Fruit fly (Drosophila melanogaster) whole organism, embryonic: ENCODE data around the gene Mocs1.

Experiments used
- B-H2 ChIP-seq: fragments of 200-800 bp; sonication (Bioruptor generic); optimal IDR thresholded peaks from 2 replicates; lab custom pipeline; 2018; ENCODE audit warnings: missing biosample characterization, mild to moderate bottlenecking, missing genetic modification characterization
- BtbVII ChIP-seq: fragments of 200-800 bp; sonication (Bioruptor generic); optimal IDR thresholded peaks from 3 replicates; lab custom pipeline; 2017; ENCODE audit warnings: missing biosample characterization, mild to moderate bottlenecking, missing genetic modification characterization
- CG13424 ChIP-seq: fragments of 200-800 bp; sonication (Bioruptor generic); optimal IDR thresholded peaks from 2 replicates; lab custom pipeline; 2019; ENCODE audit warnings: missing biosample characterization, mild to moderate bottlenecking, missing genetic modification characterization, moderate library complexity
- CG13624 ChIP-seq: fragments of 200-800 bp; sonication (Bioruptor generic); optimal IDR thresholded peaks from 2 replicates; lab custom pipeline; 2016; ENCODE audit warnings: missing biosample characterization, missing genetic modification characterization
- CG14667 ChIP-seq: fragments of 200-800 bp; sonication (Bioruptor generic); IDR thresholded peaks from 2 replicates; pipeline ENCODE4 v1.3.6; 2022; ENCODE audit warnings: missing biosample characterization, missing genetic modification characterization
- CG15011 ChIP-seq: fragments of 200-800 bp; sonication (Bioruptor generic); optimal IDR thresholded peaks from 3 replicates; lab custom pipeline; 2018; ENCODE audit warnings: missing biosample characterization, mild to moderate bottlenecking, missing genetic modification characterization
- CG15479 ChIP-seq: fragments of 200-800 bp; sonication (Bioruptor generic); optimal IDR thresholded peaks from 3 replicates; lab custom pipeline; 2019; ENCODE audit warnings: missing biosample characterization, mild to moderate bottlenecking, missing genetic modification characterization, moderate library complexity
- CG17328 ChIP-seq: fragments of 200-800 bp; sonication (Bioruptor generic); IDR thresholded peaks from 2 replicates; pipeline ENCODE4 v1.3.6; 2022; ENCODE audit warnings: missing biosample characterization, missing genetic modification characterization
- CG18262 ChIP-seq: fragments of 200-800 bp; optimal IDR thresholded peaks from 3 replicates; lab custom pipeline; 2019; ENCODE audit warnings: missing biosample characterization, mild to moderate bottlenecking, missing genetic modification characterization, moderate library complexity
- CG2120 ChIP-seq: fragments of 200-800 bp; sonication (Bioruptor generic); optimal IDR thresholded peaks from 3 replicates; lab custom pipeline; 2016; ENCODE audit warnings: missing biosample characterization, missing genetic modification characterization
- CG31224 ChIP-seq: fragments of 200-800 bp; sonication (Bioruptor generic); IDR thresholded peaks from 2 replicates; pipeline ENCODE4 v1.3.6; 2022; ENCODE audit warnings: missing biosample characterization, missing genetic modification characterization
- CG3838 ChIP-seq: fragments of 200-800 bp; sonication (Bioruptor generic); optimal IDR thresholded peaks from 3 replicates; lab custom pipeline; 2016; ENCODE audit warnings: missing biosample characterization, missing genetic modification characterization
- CG3995 ChIP-seq: fragments of 200-800 bp; sonication (Bioruptor generic); optimal IDR thresholded peaks from 3 replicates; lab custom pipeline; 2016; ENCODE audit warnings: missing biosample characterization, missing genetic modification characterization
- CG4730 ChIP-seq: fragments of 200-800 bp; sonication (Bioruptor generic); IDR thresholded peaks from 2 replicates; pipeline ENCODE4 v1.3.6; 2022; ENCODE audit warnings: missing biosample characterization, missing genetic modification characterization
- CG7372 ChIP-seq: fragments of 200-800 bp; sonication (Bioruptor generic); IDR thresholded peaks from 2 replicates; pipeline ENCODE4 v1.3.6; 2022; ENCODE audit warnings: missing biosample characterization, missing genetic modification characterization
- CG8924 ChIP-seq: fragments of 200-800 bp; optimal IDR thresholded peaks from 3 replicates; lab custom pipeline; 2019; ENCODE audit warnings: missing biosample characterization, mild to moderate bottlenecking, missing genetic modification characterization, moderate library complexity
- CG9215 ChIP-seq: fragments of 200-800 bp; sonication (Bioruptor generic); IDR thresholded peaks from 2 replicates; pipeline ENCODE4 v1.3.6; 2022; ENCODE audit warnings: missing biosample characterization, missing genetic modification characterization
- HLH54F ChIP-seq: fragments of 200-800 bp; sonication (Bioruptor generic); optimal IDR thresholded peaks from 3 replicates; lab custom pipeline; 2016; ENCODE audit warnings: missing biosample characterization, missing genetic modification characterization
- MBD-R2 ChIP-seq: fragments of 200-800 bp; sonication (Bioruptor generic); IDR thresholded peaks from 2 replicates; pipeline ENCODE4 v1.3.6; 2022; ENCODE audit warnings: missing biosample characterization, missing genetic modification characterization
- Max ChIP-seq: fragments of 200-800 bp; sonication (Bioruptor generic); optimal IDR thresholded peaks from 2 replicates; lab custom pipeline; 2016; ENCODE audit warnings: missing biosample characterization, mild to moderate bottlenecking, missing genetic modification characterization
- Meics ChIP-seq: fragments of 200-800 bp; sonication (Bioruptor generic); optimal IDR thresholded peaks from 2 replicates; lab custom pipeline; 2017; ENCODE audit warnings: missing biosample characterization, mild to moderate bottlenecking, missing genetic modification characterization
- Rfx ChIP-seq: fragments of 200-800 bp; sonication (Bioruptor generic); IDR thresholded peaks from 2 replicates; pipeline ENCODE4 v1.3.6; 2022; ENCODE audit warnings: missing biosample characterization, missing genetic modification characterization
- Sox102F ChIP-seq: fragments of 200-800 bp; sonication (Bioruptor generic); optimal IDR thresholded peaks from 2 replicates; lab custom pipeline; 2018; ENCODE audit warnings: missing biosample characterization, mild to moderate bottlenecking, missing genetic modification characterization, moderate library complexity
- Ssrp ChIP-seq: fragments of 200-800 bp; sonication (Bioruptor generic); optimal IDR thresholded peaks from 2 replicates; lab custom pipeline; 2018; ENCODE audit warnings: missing biosample characterization, mild to moderate bottlenecking, missing genetic modification characterization, moderate library complexity
- ara ChIP-seq: fragments of 200-800 bp; sonication (Bioruptor generic); IDR thresholded peaks from 2 replicates; pipeline ENCODE4 v1.3.6; 2022; ENCODE audit warnings: missing biosample characterization, missing genetic modification characterization
- cas ChIP-seq: fragments of 200-800 bp; sonication (Bioruptor generic); IDR thresholded peaks from 2 replicates; pipeline ENCODE4 v1.3.6; 2022; ENCODE audit warnings: missing biosample characterization, missing genetic modification characterization
- cwo ChIP-seq: fragments of 200-800 bp; sonication (Bioruptor generic); optimal IDR thresholded peaks from 3 replicates; lab custom pipeline; 2017; ENCODE audit warnings: missing biosample characterization, missing genetic modification characterization, mild to moderate bottlenecking, moderate library complexity, missing genetic modification reagents
- dpn ChIP-seq, 2 experiments: fragments of 200-800 bp; sonication (Bioruptor generic); optimal IDR thresholded peaks; 3 replicates each; lab custom pipeline; 2016; ENCODE audit warnings: missing biosample characterization in 2 of 2, missing genetic modification characterization in 2 of 2
- eyg ChIP-seq: fragments of 200-800 bp; sonication (Bioruptor generic); optimal IDR thresholded peaks from 3 replicates; lab custom pipeline; 2016; ENCODE audit warnings: missing biosample characterization, missing genetic modification characterization
- hkb ChIP-seq, 2 experiments: fragments of 200-800 bp in 1 of 2; fragments of >200 bp in 1 of 2; sonication (Bioruptor generic) in 1 of 2; IDR thresholded peaks in 1 of 2; optimal IDR thresholded peaks in 1 of 2; 2 replicates each; pipeline versions ENCODE4 v1.3.6 to Lab custom; 2017 to 2022; ENCODE audit warnings: missing biosample characterization in 1 of 2, missing genetic modification characterization in 1 of 2
- jigr1 ChIP-seq: fragments of 200-800 bp; sonication (Bioruptor generic); IDR thresholded peaks from 3 replicates; pipeline ENCODE4 v1.3.6; 2022; ENCODE audit warnings: missing biosample characterization, missing genetic modification characterization
- luna ChIP-seq: fragments of 200-800 bp; sonication (Bioruptor generic); optimal IDR thresholded peaks from 2 replicates; lab custom pipeline; 2016; ENCODE audit warnings: missing biosample characterization, missing genetic modification characterization
- shn ChIP-seq: fragments of 200-800 bp; sonication (Bioruptor generic); optimal IDR thresholded peaks from 3 replicates; lab custom pipeline; 2016; ENCODE audit warnings: missing biosample characterization, missing genetic modification characterization
- slbo ChIP-seq: fragments of 200-800 bp; sonication (Bioruptor generic); IDR thresholded peaks from 2 replicates; pipeline ENCODE4 v1.3.6; 2022; ENCODE audit warnings: missing biosample characterization, missing genetic modification characterization
- stc ChIP-seq: fragments of 200-800 bp; sonication (Bioruptor generic); IDR thresholded peaks from 2 replicates; pipeline ENCODE4 v1.3.6; 2022; ENCODE audit warnings: missing biosample characterization, missing genetic modification characterization
- tin ChIP-seq: fragments of 200-800 bp; sonication (Bioruptor generic); optimal IDR thresholded peaks from 3 replicates; lab custom pipeline; 2016; ENCODE audit warnings: missing biosample characterization, missing genetic modification characterization
- ttk ChIP-seq: fragments of 200-800 bp; sonication (Bioruptor generic); IDR thresholded peaks from 2 replicates; pipeline ENCODE4 v2.1.2; 2022; ENCODE audit warnings: missing biosample characterization, missing genetic modification characterization
- unc-4 ChIP-seq: fragments of 200-800 bp; sonication (Bioruptor generic); IDR thresholded peaks from 2 replicates; pipeline ENCODE4 v1.3.6; 2022; ENCODE audit warnings: missing biosample characterization, missing genetic modification characterization; ENCODE audit not compliant: partially characterized antibody
- vfl ChIP-seq: fragments of 200-800 bp; sonication (Bioruptor generic); optimal IDR thresholded peaks from 2 replicates; lab custom pipeline; 2016; ENCODE audit warnings: missing biosample characterization, missing genetic modification characterization
- wdn ChIP-seq: fragments of 200-800 bp; sonication (Bioruptor generic); IDR thresholded peaks from 2 replicates; pipeline ENCODE4 v1.3.6; 2022; ENCODE audit warnings: missing biosample characterization, missing genetic modification characterization
- zen ChIP-seq: fragments of 200-800 bp; sonication (Bioruptor generic); optimal IDR thresholded peaks from 3 replicates; lab custom pipeline; 2018; ENCODE audit warnings: missing biosample characterization, mild to moderate bottlenecking, missing genetic modification characterization, moderate library complexity

The Mocs1 gene

dm6 chr3L:11074043-11074853 is 3.9 kb downstream of the Mocs1 start, which contains the start of the genes Pfdn2 and Noc1 (continued):
- TF ChIP-seq HLH54F (GFP tag; lab: Kevin White, UChicago) (no peak), CG14667 (GFP tag; lab: Robert Waterston, UW) (peak; percentile 12; the same call in 1 of the 2 replicates), wdn (peak; percentile 39; the same call in 1 of the 2 replicates), Ssrp (tag; lab: Kevin White, UChicago) (peak; percentile 70), CG13624 (GFP tag; lab: Kevin White, UChicago) (no peak), stc (GFP tag; lab: Robert Waterston, UW) (0 out of 2 replicates have a peak, but pooled peaks have one; percentile 25), Meics (GFP tag; lab: Kevin White, UChicago) (peak; percentile 100), shn (GFP tag; lab: Kevin White, UChicago) (no peak), CG31224 (GFP tag; lab: Robert Waterston, UW) (peak; percentile 32; the same call in 1 of the 2 replicates), Rfx (GFP tag; lab: Robert Waterston, UW) (peak; percentile 70), BtbVII (GFP tag; lab: Kevin White, UChicago) (no peak), CG15479 (GFP tag; lab: Kevin White, UChicago) (peak; percentile 6), CG9215 (GFP tag; lab: Robert Waterston, UW) (peak; percentile 39; the same call in 1 of the 2 replicates), luna (GFP tag; lab: Kevin White, UChicago) (no peak), CG4730 (GFP tag; lab: Robert Waterston, UW) (no peak), MBD-R2 (GFP tag; lab: Robert Waterston, UW) (peak; percentile 34; the same call in 1 of the 2 replicates), vfl (GFP tag; lab: Kevin White, UChicago) (no peak), CG3838 (GFP tag; lab: Kevin White, UChicago) (no peak), CG8924 (peak; percentile 50), CG18262 (tag; lab: Kevin White, UChicago) (peak; percentile 66), CG17328 (peak; percentile 52), unc-4 (GFP tag; lab: Robert Waterston, UW) (no peak), zen (tag; lab: Kevin White, UChicago) (no peak), CG2120 (GFP tag; lab: Kevin White, UChicago) (peak; percentile 70), ttk (GFP tag; lab: Robert Waterston, UW) (0 out of 2 replicates have a peak, but pooled peaks have one; percentile 27), CG7372 (no peak), CG15011 (GFP tag; lab: Kevin White, UChicago) (no peak), Max (GFP tag; lab: Kevin White, UChicago) (peak; percentile 54), dpn (GFP tag; optimal IDR thresholded peaks at IDR 0.05; lab: Kevin White, UChicago) (peak in 1 of 2 experiments; percentile 67), CG3995 (peak; percentile 60), Sox102F (GFP tag; lab: Kevin White, UChicago) (peak; percentile 76), eyg (GFP tag; lab: Kevin White, UChicago) (no peak), jigr1 (GFP tag; lab: Robert Waterston, UW) (0 out of 3 replicates have a peak, but pooled peaks have one; percentile 27), CG13424 (tag; lab: Kevin White, UChicago) (peak; percentile 73), cwo (GFP tag; lab: Kevin White, UChicago) (peak; percentile 82), B-H2 (peak; percentile 29), slbo (GFP tag; lab: Robert Waterston, UW) (peak; percentile 80), cas (GFP tag; lab: Robert Waterston, UW) (0 out of 2 replicates have a peak, but pooled peaks have one; percentile 7), ara (GFP tag; lab: Robert Waterston, UW) (peak; percentile 9; the same call in 1 of the 2 replicates), tin (GFP tag; lab: Kevin White, UChicago) (peak; percentile 23), hkb (optimal IDR thresholded peaks at IDR 0.05; lab: Kevin White, UChicago) (no peak), hkb (GFP tag; IDR thresholded peaks at IDR 0.05; lab: Robert Waterston, UW) (no peak; the same call in 1 of the 2 replicates)
- TF ChIP-seq, all 482 proteins: peak for 140
